Worm (Caenorhabditis elegans) whole organism, late embryonic: ENCODE results near the gene str-263.

ENCODE experiments used
- C08G9.2 ChIP-seq: sonication (generic microtip); optimal IDR thresholded peaks from 2 replicates; lab custom pipeline; 2016; ENCODE audit warnings: mild to moderate bottlenecking, missing genetic modification characterization, moderate library complexity, missing compliant biosample characterization
- C38D4.7 ChIP-seq: fragments of 200-800 bp; sonication (Bioruptor generic); optimal IDR thresholded peaks from 2 replicates; lab custom pipeline; 2018; ENCODE audit warnings: mild to moderate bottlenecking, missing genetic modification characterization, moderate library complexity, missing compliant biosample characterization
- F13H6.1 ChIP-seq: sonication (generic microtip); optimal IDR thresholded peaks from 2 replicates; lab custom pipeline; 2016; ENCODE audit warnings: missing genetic modification characterization, missing compliant biosample characterization
- K09A11.1 ChIP-seq: sonication (generic microtip); optimal IDR thresholded peaks from 2 replicates; lab custom pipeline; 2017; ENCODE audit warnings: antibody characterized with exemption, mild to moderate bottlenecking, missing genetic modification characterization, missing compliant biosample characterization; ENCODE audit not compliant: insufficient read depth
- T23F11.4 ChIP-seq: fragments of 200-800 bp; sonication (Bioruptor generic); optimal IDR thresholded peaks from 2 replicates; lab custom pipeline; 2018; ENCODE audit warnings: mild to moderate bottlenecking, missing genetic modification characterization, missing compliant biosample characterization
- Y22D7AL.16 ChIP-seq: sonication (generic microtip); optimal IDR thresholded peaks from 2 replicates; lab custom pipeline; 2016; ENCODE audit warnings: missing genetic modification characterization, missing compliant biosample characterization
- ama-1 ChIP-seq: fragments of 150-350 bp; optimal IDR thresholded peaks from 2 replicates; lab custom pipeline; 2014
- ceh-14 ChIP-seq: sonication (generic microtip); optimal IDR thresholded peaks from 2 replicates; lab custom pipeline; 2016; ENCODE audit warnings: missing genotype, missing genetic modification characterization, missing compliant biosample characterization
- ceh-18 ChIP-seq: sonication (generic microtip); optimal IDR thresholded peaks from 2 replicates; lab custom pipeline; 2016; ENCODE audit warnings: missing genetic modification characterization, missing compliant biosample characterization
- ceh-24 ChIP-seq: sonication (generic microtip); optimal IDR thresholded peaks from 2 replicates; lab custom pipeline; 2016; ENCODE audit warnings: mild to moderate bottlenecking, missing genetic modification characterization, missing compliant biosample characterization
- ceh-30 ChIP-seq: fragments of 150-350 bp; optimal IDR thresholded peaks from 2 replicates; lab custom pipeline; 2014; ENCODE audit warnings: missing biosample characterization, missing genetic modification characterization
- ceh-45 ChIP-seq: fragments of 200-800 bp; sonication (Bioruptor generic); IDR thresholded peaks from 2 replicates; pipeline ENCODE4 v1.3.6; 2022; ENCODE audit warnings: missing genetic modification reagents, missing genetic modification characterization, missing compliant biosample characterization
- ceh-48 ChIP-seq: sonication (generic microtip); optimal IDR thresholded peaks from 2 replicates; lab custom pipeline; 2016; ENCODE audit warnings: missing genetic modification characterization, inconsistent platforms, missing compliant biosample characterization
- che-1 ChIP-seq: sonication (generic microtip); optimal IDR thresholded peaks from 2 replicates; lab custom pipeline; 2016; ENCODE audit warnings: mild to moderate bottlenecking, missing genetic modification characterization, missing compliant biosample characterization
- dve-1 ChIP-seq: sonication (generic microtip); optimal IDR thresholded peaks from 2 replicates; lab custom pipeline; 2017; ENCODE audit warnings: antibody characterized with exemption, mild to moderate bottlenecking, missing genetic modification characterization, missing compliant biosample characterization
- elt-2 ChIP-seq: sonication (generic microtip); optimal IDR thresholded peaks from 2 replicates; lab custom pipeline; 2016; ENCODE audit warnings: missing genetic modification reagents, missing genetic modification characterization, missing compliant biosample characterization
- elt-4 ChIP-seq: sonication (generic microtip); optimal IDR thresholded peaks from 2 replicates; lab custom pipeline; 2016; ENCODE audit warnings: missing genetic modification characterization, missing compliant biosample characterization
- ets-4 ChIP-seq: sonication (generic microtip); optimal IDR thresholded peaks from 2 replicates; lab custom pipeline; 2016; ENCODE audit warnings: missing genetic modification characterization, missing compliant biosample characterization
- fkh-10 ChIP-seq: fragments of 150-350 bp; optimal IDR thresholded peaks from 2 replicates; lab custom pipeline; 2014; ENCODE audit warnings: missing biosample characterization, missing genetic modification reagents, missing genetic modification characterization
- gmeb-2 ChIP-seq: sonication (generic microtip); optimal IDR thresholded peaks from 2 replicates; lab custom pipeline; 2016; ENCODE audit warnings: missing genetic modification characterization, inconsistent platforms, missing compliant biosample characterization
- hlh-13 ChIP-seq: fragments of 200-800 bp; sonication (Bioruptor generic); optimal IDR thresholded peaks from 2 replicates; lab custom pipeline; 2018; ENCODE audit warnings: mild to moderate bottlenecking, missing genetic modification characterization, missing compliant biosample characterization
- hlh-30 ChIP-seq: sonication (generic microtip); optimal IDR thresholded peaks from 2 replicates; lab custom pipeline; 2017; ENCODE audit warnings: antibody characterized with exemption, missing genetic modification characterization, missing compliant biosample characterization; ENCODE audit not compliant: insufficient read depth
- hlh-6 ChIP-seq: sonication (generic microtip); optimal IDR thresholded peaks from 2 replicates; lab custom pipeline; 2016; ENCODE audit warnings: missing genotype, missing genetic modification characterization, missing compliant biosample characterization
- hlh-8 ChIP-seq: sonication (generic microtip); optimal IDR thresholded peaks from 2 replicates; lab custom pipeline; 2016; ENCODE audit warnings: missing genotype, missing genetic modification characterization, missing compliant biosample characterization
- lim-6 ChIP-seq: sonication (generic microtip); optimal IDR thresholded peaks from 2 replicates; lab custom pipeline; 2016; ENCODE audit warnings: missing genetic modification characterization, missing compliant biosample characterization
- lin-11 ChIP-seq: fragments of 200-800 bp; sonication (Bioruptor generic); optimal IDR thresholded peaks from 2 replicates; lab custom pipeline; 2018; ENCODE audit warnings: mild to moderate bottlenecking, missing genetic modification characterization, missing compliant biosample characterization
- mec-3 ChIP-seq: sonication (generic microtip); optimal IDR thresholded peaks from 2 replicates; lab custom pipeline; 2016; ENCODE audit warnings: borderline replicate concordance, missing genetic modification characterization, missing compliant biosample characterization
- nfya-1 ChIP-seq: sonication (generic microtip); optimal IDR thresholded peaks from 2 replicates; lab custom pipeline; 2017; ENCODE audit warnings: missing genetic modification characterization, mild to moderate bottlenecking, missing compliant biosample characterization, antibody characterized with exemption, moderate library complexity
- nhr-11 ChIP-seq: fragments of 150-350 bp; optimal IDR thresholded peaks from 2 replicates; lab custom pipeline; 2014; ENCODE audit warnings: missing biosample characterization, missing genetic modification characterization
- pat-9 ChIP-seq: fragments of 200-800 bp; sonication (Bioruptor generic); optimal IDR thresholded peaks from 2 replicates; lab custom pipeline; 2018; ENCODE audit warnings: mild to moderate bottlenecking, missing genetic modification characterization, moderate library complexity, missing compliant biosample characterization
- pha-2 ChIP-seq: sonication (generic microtip); optimal IDR thresholded peaks from 2 replicates; lab custom pipeline; 2017; ENCODE audit warnings: mild to moderate bottlenecking, missing genetic modification characterization, missing compliant biosample characterization
- rnt-1 ChIP-seq: sonication (generic microtip); optimal IDR thresholded peaks from 2 replicates; lab custom pipeline; 2016; ENCODE audit warnings: missing genetic modification characterization, missing compliant biosample characterization
- sox-2 ChIP-seq: fragments of 200-800 bp; sonication (Bioruptor generic); IDR thresholded peaks from 2 replicates; pipeline ENCODE4 v1.3.6; 2022; ENCODE audit warnings: missing genetic modification reagents, missing genetic modification characterization, missing compliant biosample characterization
- sox-4 ChIP-seq: sonication (generic microtip); optimal IDR thresholded peaks from 2 replicates; lab custom pipeline; 2017; ENCODE audit warnings: mild to moderate bottlenecking, missing genetic modification characterization, inconsistent platforms, missing compliant biosample characterization
- syd-9 ChIP-seq: sonication (generic microtip); optimal IDR thresholded peaks from 2 replicates; lab custom pipeline; 2016; ENCODE audit warnings: mild to moderate bottlenecking, missing genetic modification characterization, moderate library complexity, missing compliant biosample characterization
- tbx-2 ChIP-seq: sonication (generic microtip); optimal IDR thresholded peaks from 2 replicates; lab custom pipeline; 2016; ENCODE audit warnings: missing genetic modification characterization, missing compliant biosample characterization
- tbx-7 ChIP-seq: sonication (generic microtip); optimal IDR thresholded peaks from 2 replicates; lab custom pipeline; 2016; ENCODE audit warnings: missing genotype, missing genetic modification characterization, missing compliant biosample characterization
- unc-42 ChIP-seq: sonication (generic microtip); optimal IDR thresholded peaks from 2 replicates; lab custom pipeline; 2016; ENCODE audit warnings: missing genotype, missing genetic modification characterization, missing compliant biosample characterization
- unc-55 ChIP-seq: sonication (generic microtip); optimal IDR thresholded peaks from 2 replicates; lab custom pipeline; 2017; ENCODE audit warnings: missing biosample characterization, missing genetic modification reagents, missing genetic modification characterization

The str-263 gene

DNA sequence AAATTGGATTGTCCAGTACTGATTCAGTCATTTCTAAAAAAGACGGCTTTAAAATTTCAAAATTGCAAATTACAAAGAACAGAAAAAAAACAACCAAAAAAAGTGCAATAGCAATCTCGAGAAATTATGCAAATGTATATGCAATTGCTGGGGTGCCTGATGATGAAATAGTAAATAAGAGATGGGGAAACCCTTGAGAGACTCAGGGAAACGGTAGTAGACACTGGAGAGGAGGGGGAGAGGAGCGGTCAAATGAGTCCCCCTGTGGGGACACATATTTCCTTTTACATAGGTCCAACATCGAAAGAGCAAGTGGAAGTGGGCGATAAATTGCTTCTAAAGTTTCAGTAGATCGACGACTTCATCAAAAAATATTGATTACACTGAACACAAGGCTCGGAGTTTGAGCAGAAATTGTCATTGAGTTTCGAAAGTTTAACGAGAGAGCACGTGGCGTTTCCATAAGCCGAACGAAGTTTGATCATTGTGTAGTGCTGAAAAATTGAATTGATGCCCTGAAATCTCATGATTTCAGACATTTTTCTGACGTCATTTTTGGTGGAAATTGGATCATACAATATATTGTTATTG, 2.5 kb upstream of the str-263 start, which contains the start of the genes fbxa-153 and str-12 (continued):
- TF ChIP-seq nfya-1, result peak; percentile 24
- TF ChIP-seq ceh-14 (tag; lab: Kevin White, UChicago), result peak; percentile 74
- TF ChIP-seq tbx-2 (tag; lab: Kevin White, UChicago), result peak; percentile 51
- no peak for TF ChIP-seq lin-11
- no peak for TF ChIP-seq tbx-7 (tag; lab: Kevin White, UChicago)
- peak; percentile 77 for TF ChIP-seq unc-42 (tag; lab: Kevin White, UChicago)
- peak; percentile 5 for TF ChIP-seq ceh-18 (tag; lab: Kevin White, UChicago)
- peak; percentile 23 for TF ChIP-seq pha-2 (tag; lab: Kevin White, UChicago)
- TF ChIP-seq ets-4 (tag; lab: Kevin White, UChicago), result no peak

DNA sequence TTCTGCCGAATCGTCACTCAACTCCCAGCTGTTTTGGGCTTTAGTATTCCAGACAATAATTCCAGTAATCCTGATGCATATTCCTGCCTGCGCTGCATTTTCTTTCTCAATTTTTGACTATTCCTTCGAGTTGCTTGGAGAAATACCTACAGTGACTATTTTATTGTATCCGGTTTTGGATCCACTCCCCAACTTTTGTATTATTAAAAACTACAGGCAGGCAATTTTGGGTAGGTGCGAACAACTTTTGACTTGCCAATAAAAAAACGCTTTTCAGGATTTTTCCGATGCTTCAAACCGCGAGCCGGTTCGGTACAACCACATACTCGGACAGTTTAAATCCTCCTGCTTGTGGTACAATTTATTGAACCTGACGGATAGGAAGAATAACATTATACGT, 1.5 kb downstream of the str-263 start:
- TF ChIP-seq ceh-48 (tag; lab: Kevin White, UChicago), result no peak
- no peak for TF ChIP-seq dve-1 (tag; lab: Kevin White, UChicago)
- no peak for TF ChIP-seq sox-2 (GFP tag; lab: Robert Waterston, UW)
- TF ChIP-seq gmeb-2 (tag; lab: Kevin White, UChicago), result no peak
- no peak for TF ChIP-seq unc-42 (tag; lab: Kevin White, UChicago)
- TF ChIP-seq nhr-11 (tag; lab: Kevin White, UChicago), result no peak
- no peak for TF ChIP-seq ceh-45 (GFP tag; lab: Robert Waterston, UW)
- no peak for TF ChIP-seq C08G9.2 (tag; lab: Kevin White, UChicago)
- no peak for TF ChIP-seq ets-4 (tag; lab: Kevin White, UChicago)

DNA sequence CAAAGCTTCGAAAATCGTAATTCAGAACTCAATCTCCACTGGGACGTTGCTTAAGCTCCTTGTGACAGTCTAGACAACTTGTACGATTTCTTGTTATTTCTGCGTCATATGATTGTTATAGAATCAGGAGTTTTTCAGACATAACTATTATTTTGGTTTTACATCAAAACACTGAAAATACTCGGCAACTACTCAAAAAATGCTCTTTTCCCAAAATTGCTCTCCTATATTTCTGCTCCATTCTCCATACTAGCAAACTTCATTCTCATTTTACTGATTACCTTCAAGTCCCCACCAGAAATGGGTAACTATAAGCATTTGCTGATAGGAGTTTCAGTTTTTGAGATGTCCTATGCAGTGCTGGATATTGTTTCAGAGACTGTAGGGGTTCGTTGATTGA, 8.5 kb downstream of the str-263 start, which contains the start of gene C55A1.1:
C55A1.1 (plus strand) TSS at position 301 of the 400 bp plus-strand sequence.
- TF ChIP-seq sox-4 (no peak), syd-9 (tag; lab: Kevin White, UChicago) (no peak), mec-3 (tag; lab: Kevin White, UChicago) (no peak), K09A11.1 (tag; lab: Kevin White, UChicago) (no peak), unc-55 (GFP tag; lab: Kevin White, UChicago) (no peak), Y22D7AL.16 (tag; lab: Kevin White, UChicago) (no peak), dve-1 (tag; lab: Kevin White, UChicago) (no peak), rnt-1 (no peak), ceh-48 (tag; lab: Kevin White, UChicago) (no peak), hlh-13 (GFP tag; lab: Kevin White, UChicago) (no peak), ets-4 (tag; lab: Kevin White, UChicago) (no peak), pat-9 (tag; lab: Kevin White, UChicago) (no peak), T23F11.4 (GFP tag; lab: Kevin White, UChicago) (no peak), tbx-7 (tag; lab: Kevin White, UChicago) (no peak), ceh-30 (tag; lab: Kevin White, UChicago) (no peak), hlh-6 (tag; lab: Kevin White, UChicago) (no peak), hlh-8 (tag; lab: Kevin White, UChicago) (no peak)

DNA sequence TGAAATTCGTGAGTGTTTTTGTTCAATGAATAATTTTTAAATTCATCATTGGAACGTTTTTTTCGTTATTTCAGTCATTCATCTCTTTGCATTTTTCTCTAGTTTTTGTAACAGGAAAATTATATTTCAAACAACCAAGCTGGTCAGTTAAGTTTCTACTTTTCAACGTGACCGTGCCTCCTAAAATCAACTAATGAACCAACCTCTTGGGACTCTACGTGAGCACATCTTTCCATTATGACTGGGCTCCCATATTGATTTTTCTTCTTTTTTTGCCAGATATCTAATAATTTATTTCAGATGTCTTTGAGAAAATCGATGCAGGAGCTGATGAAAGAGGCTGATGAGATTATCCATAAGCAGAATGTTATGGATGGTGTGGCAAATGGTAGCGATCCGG, 12.6 kb downstream of the str-263 start, which contains the start of gene C55A1.11:
C55A1.11 (plus strand) TSS at position 301 of the 400 bp plus-strand sequence.
- TF ChIP-seq ceh-14 (tag; lab: Kevin White, UChicago) (no peak), elt-4 (tag; lab: Kevin White, UChicago) (no peak), mec-3 (tag; lab: Kevin White, UChicago) (no peak), lim-6 (tag; lab: Kevin White, UChicago) (no peak), gmeb-2 (tag; lab: Kevin White, UChicago) (no peak), dve-1 (tag; lab: Kevin White, UChicago) (no peak), unc-42 (tag; lab: Kevin White, UChicago) (no peak), hlh-30 (tag; lab: Kevin White, UChicago) (no peak), Y22D7AL.16 (tag; lab: Kevin White, UChicago) (no peak), hlh-6 (tag; lab: Kevin White, UChicago) (no peak), F13H6.1 (tag; lab: Kevin White, UChicago) (no peak), ceh-24 (no peak), ama-1 (lab: Kevin White, UChicago) (no peak), C38D4.7 (GFP tag; lab: Kevin White, UChicago) (no peak), che-1 (tag; lab: Kevin White, UChicago) (no peak), sox-2 (GFP tag; lab: Robert Waterston, UW) (no peak), hlh-13 (GFP tag; lab: Kevin White, UChicago) (no peak), elt-2 (tag; lab: Kevin White, UChicago) (no peak), fkh-10 (GFP tag; lab: Kevin White, UChicago) (no peak)
- TF ChIP-seq, all 69 proteins: peak for 0
